Worm (Caenorhabditis elegans) whole organism, L4 larva: Measurements from ENCODE around the gene F48E8.2.

ENCODE experiments used
- ceh-28 ChIP-seq: fragments of 150-350 bp; optimal IDR thresholded peaks from 2 replicates; lab custom pipeline; 2014; ENCODE audit warnings: missing biosample characterization, missing genetic modification reagents, missing genetic modification characterization
- ces-1 ChIP-seq: fragments of 150-350 bp; sonication (generic microtip); optimal IDR thresholded peaks from 4 replicates; lab custom pipeline; 2014; ENCODE audit warnings: missing biosample characterization, missing genetic modification reagents, missing genetic modification characterization
- jun-1 ChIP-seq: fragments of 150-350 bp; optimal IDR thresholded peaks from 2 replicates; lab custom pipeline; 2014; ENCODE audit warnings: missing biosample characterization, missing genetic modification reagents, missing genetic modification characterization
- lin-13 ChIP-seq: fragments of 150-350 bp; optimal IDR thresholded peaks from 2 replicates; lab custom pipeline; 2014; ENCODE audit warnings: missing biosample characterization, missing genetic modification reagents, missing genetic modification characterization
- nhr-11 ChIP-seq: fragments of 150-350 bp; optimal IDR thresholded peaks from 2 replicates; lab custom pipeline; 2014; ENCODE audit warnings: missing biosample characterization, missing genetic modification characterization
- skn-1 ChIP-seq: fragments of 150-350 bp; optimal IDR thresholded peaks from 2 replicates; lab custom pipeline; 2014; ENCODE audit warnings: missing biosample characterization, missing genetic modification characterization
- zag-1 ChIP-seq: fragments of 150-350 bp; optimal IDR thresholded peaks from 2 replicates; lab custom pipeline; 2014; ENCODE audit warnings: missing biosample characterization, missing genetic modification characterization

- TF ChIP-seq lin-13: peak; percentile 61
- no peak for TF ChIP-seq ces-1 (GFP tag; lab: Kevin White, UChicago)
- TF ChIP-seq skn-1 (tag; lab: Kevin White, UChicago): no peak
- no peak for TF ChIP-seq jun-1 (tag; lab: Kevin White, UChicago)
- TF ChIP-seq zag-1 (tag; lab: Kevin White, UChicago): no peak
- no peak for TF ChIP-seq nhr-11 (tag; lab: Kevin White, UChicago)
- no peak for TF ChIP-seq ceh-28 (tag; lab: Kevin White, UChicago)
Measured at ce11 chrIII:5506023-5506597, 41.9 kb downstream of the F48E8.2 start.
